Worm (Caenorhabditis elegans) whole organism, early embryonic: Measurements from ENCODE around the gene Y73B6BL.270.

ENCODE experiments used
- aly-1 ChIP-seq: sonication (generic microtip); optimal IDR thresholded peaks from 2 replicates; lab custom pipeline; 2016; ENCODE audit warnings: missing genetic modification characterization, missing compliant biosample characterization
- ama-1 ChIP-seq: fragments of 150-350 bp; optimal IDR thresholded peaks from 2 replicates; lab custom pipeline; 2014
- ceh-13 ChIP-seq: fragments of 200-800 bp; sonication (Bioruptor generic); optimal IDR thresholded peaks from 2 replicates; lab custom pipeline; 2018; ENCODE audit warnings: mild to moderate bottlenecking, missing genetic modification characterization, missing compliant biosample characterization
- flt-1 ChIP-seq: fragments of 200-800 bp; sonication (Bioruptor generic); IDR thresholded peaks from 2 replicates; pipeline ENCODE4 v1.3.6; 2022; ENCODE audit warnings: missing genetic modification characterization, missing compliant biosample characterization
- hmbx-1 ChIP-seq: sonication (generic microtip); optimal IDR thresholded peaks from 2 replicates; lab custom pipeline; 2016; ENCODE audit warnings: mild to moderate bottlenecking, missing genetic modification characterization, missing compliant biosample characterization
- hmg-4 ChIP-seq: fragments of 200-800 bp; sonication (Bioruptor generic); optimal IDR thresholded peaks from 2 replicates; lab custom pipeline; 2018; ENCODE audit warnings: mild to moderate bottlenecking, missing genetic modification characterization, missing compliant biosample characterization
- hnd-1 ChIP-seq: sonication (generic microtip); optimal IDR thresholded peaks from 2 replicates; lab custom pipeline; 2016; ENCODE audit warnings: missing genetic modification characterization, missing compliant biosample characterization
- tbx-11 ChIP-seq: fragments of 200-800 bp; sonication (Bioruptor generic); IDR thresholded peaks from 2 replicates; pipeline ENCODE4 v1.3.6; 2022; ENCODE audit warnings: missing genetic modification characterization, missing compliant biosample characterization
- tbx-37 ChIP-seq: fragments of 200-800 bp; sonication (Bioruptor generic); conservative IDR thresholded peaks from 2 replicates; pipeline ENCODE4 v1.3.6; 2022; ENCODE audit warnings: missing genetic modification reagents, missing genetic modification characterization, missing compliant biosample characterization

DNA sequence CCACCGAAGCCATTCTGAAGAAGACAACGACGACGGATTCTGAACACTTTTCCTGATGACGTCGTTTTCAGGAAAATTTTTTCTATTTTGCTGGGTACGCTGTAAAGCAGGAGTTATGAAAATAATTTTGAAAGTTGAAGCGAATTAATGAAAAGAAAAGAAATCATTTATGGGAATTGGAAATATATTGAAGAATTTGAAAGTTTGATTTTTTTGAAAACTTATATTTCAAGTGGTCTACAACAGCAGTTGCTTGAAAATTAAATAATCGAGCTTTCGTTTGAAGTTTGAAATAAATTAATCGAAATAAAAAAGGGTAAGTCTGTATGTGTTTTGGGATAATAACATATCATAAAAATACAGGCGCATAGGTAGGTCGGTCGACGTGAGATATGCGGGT is 18.8 kb downstream of the Y73B6BL.270 start, which contains the start of gene shl-1:
- no peak for TF ChIP-seq hnd-1 (tag; lab: Kevin White, UChicago)
- no peak for TF ChIP-seq ama-1 (lab: Kevin White, UChicago)
- no peak for TF ChIP-seq ceh-13 (GFP tag; lab: Kevin White, UChicago)
- no peak for TF ChIP-seq tbx-11 (GFP tag; lab: Robert Waterston, UW)
- TF ChIP-seq aly-1, result no peak
- no peak for TF ChIP-seq flt-1 (GFP tag; lab: Robert Waterston, UW)
- no peak for TF ChIP-seq tbx-37
- no peak for TF ChIP-seq hmbx-1 (tag; lab: Kevin White, UChicago)
- no peak for TF ChIP-seq hmg-4 (GFP tag; lab: Kevin White, UChicago)
